Worm (Caenorhabditis elegans): ENCODE data around the gene F44B9.2.

- TF ChIP-seq gmeb-1 (tag; optimal IDR thresholded peaks at IDR 0.05) (no peak), egl-27 (tag; optimal IDR thresholded peaks at IDR 0.05) (no peak), dmd-4 (tag; optimal IDR thresholded peaks at IDR 0.05) (no peak), elt-1 (tag; optimal IDR thresholded peaks at IDR 0.05) (no peak), unc-62 (GFP tag; optimal IDR thresholded peaks at IDR 0.05) (no peak), sma-9 (GFP tag; optimal IDR thresholded peaks at IDR 0.05) (no peak), sma-9 (tag; optimal IDR thresholded peaks at IDR 0.05) (no peak), lin-39 (tag; optimal IDR thresholded peaks at IDR 0.05) (no peak)
Measured at ce11 chrIII:8044717-8045116, 22.5 kb downstream of the F44B9.2 start, which contains the start of gene spcs-3.

Measured in whole organism, L2 larva.